Fruit fly (Drosophila melanogaster) whole organism, pupa: ENCODE data around the gene CG15563.
A peak's percentile ranks its signal among the peaks of the same experiment; 100 is the strongest.

Source experiments
- CG10348 ChIP-seq: fragments of 200-800 bp; sonication (Bioruptor generic); IDR thresholded peaks from 2 replicates; pipeline ENCODE4 v1.3.6; 2022; ENCODE audit warnings: missing biosample characterization, missing genetic modification characterization
- CG12605 ChIP-seq: fragments of 200-800 bp; sonication (Bioruptor generic); IDR thresholded peaks from 2 replicates; pipeline ENCODE4 v1.3.6; 2022; ENCODE audit warnings: missing biosample characterization, missing genetic modification characterization
- CG13204 ChIP-seq: fragments of 200-800 bp; sonication (Bioruptor generic); optimal IDR thresholded peaks from 2 replicates; lab custom pipeline; 2018; ENCODE audit warnings: missing biosample characterization, mild to moderate bottlenecking, missing genetic modification characterization, moderate library complexity
- CG14655 ChIP-seq: fragments of 200-800 bp; sonication (Bioruptor generic); optimal IDR thresholded peaks from 3 replicates; lab custom pipeline; 2017; ENCODE audit warnings: mild to moderate bottlenecking, missing biosample characterization, missing genetic modification reagents, missing genetic modification characterization
- CG15710 ChIP-seq: fragments of 200-800 bp; sonication (Bioruptor generic); optimal IDR thresholded peaks from 2 replicates; lab custom pipeline; 2018; ENCODE audit warnings: missing biosample characterization, mild to moderate bottlenecking, missing genetic modification characterization, moderate library complexity
- CG17806 ChIP-seq: fragments of 200-800 bp; sonication (Bioruptor generic); optimal IDR thresholded peaks from 2 replicates; lab custom pipeline; 2018; ENCODE audit warnings: missing biosample characterization, mild to moderate bottlenecking, missing genetic modification characterization, moderate library complexity
- CG32121 ChIP-seq: fragments of 200-800 bp; sonication (Bioruptor generic); IDR thresholded peaks from 2 replicates; pipeline ENCODE4 v1.3.6; 2022; ENCODE audit warnings: missing biosample characterization, missing genetic modification characterization
- CG34367 ChIP-seq: fragments of 200-800 bp; sonication (Bioruptor generic); optimal IDR thresholded peaks from 2 replicates; lab custom pipeline; 2018; ENCODE audit warnings: missing biosample characterization, mild to moderate bottlenecking, missing genetic modification characterization
- CG4496 ChIP-seq: fragments of 200-800 bp; sonication (Bioruptor generic); IDR thresholded peaks from 3 replicates; pipeline ENCODE4 v1.3.6; 2022; ENCODE audit warnings: missing biosample characterization, missing genetic modification characterization
- CG8159 ChIP-seq: fragments of 200-800 bp; sonication (Bioruptor generic); optimal IDR thresholded peaks from 3 replicates; lab custom pipeline; 2018; ENCODE audit warnings: missing biosample characterization, mild to moderate bottlenecking, missing genetic modification characterization, moderate library complexity
- CG8301 ChIP-seq: fragments of 200-800 bp; sonication (Bioruptor generic); optimal IDR thresholded peaks from 2 replicates; lab custom pipeline; 2018; ENCODE audit warnings: missing biosample characterization, mild to moderate bottlenecking, missing genetic modification characterization
- CG9948 ChIP-seq: fragments of 200-800 bp; sonication (Bioruptor generic); optimal IDR thresholded peaks from 2 replicates; lab custom pipeline; 2018; ENCODE audit warnings: missing biosample characterization, mild to moderate bottlenecking, missing genetic modification characterization, moderate library complexity
- D1 ChIP-seq: fragments of 200-800 bp; sonication (Bioruptor generic); optimal IDR thresholded peaks from 2 replicates; lab custom pipeline; 2018; ENCODE audit warnings: missing biosample characterization, mild to moderate bottlenecking, missing genetic modification characterization, moderate library complexity
- EcR ChIP-seq: fragments of 200-800 bp; sonication (Bioruptor generic); optimal IDR thresholded peaks from 3 replicates; lab custom pipeline; 2019; ENCODE audit warnings: missing biosample characterization, missing genetic modification characterization, mild to moderate bottlenecking, moderate library complexity, missing genetic modification reagents
- Ets98B ChIP-seq: fragments of 200-800 bp; sonication (Bioruptor generic); IDR thresholded peaks from 2 replicates; pipeline ENCODE4 v1.3.6; 2022; ENCODE audit warnings: missing biosample characterization, missing genetic modification characterization
- Pif1A ChIP-seq: fragments of 200-800 bp; sonication (Bioruptor generic); optimal IDR thresholded peaks from 3 replicates; lab custom pipeline; 2016; ENCODE audit warnings: missing biosample characterization, missing genetic modification characterization
- Pif1B ChIP-seq: fragments of 200-800 bp; sonication (Bioruptor generic); optimal IDR thresholded peaks from 3 replicates; lab custom pipeline; 2016; ENCODE audit warnings: missing biosample characterization, missing genetic modification characterization
- Snoo ChIP-seq: fragments of 200-800 bp; sonication (Bioruptor generic); optimal IDR thresholded peaks from 3 replicates; lab custom pipeline; 2017; ENCODE audit warnings: missing biosample characterization, mild to moderate bottlenecking, missing genetic modification characterization, inconsistent platforms
- fd96Ca ChIP-seq: fragments of 200-800 bp; sonication (Bioruptor generic); IDR thresholded peaks from 3 replicates; pipeline ENCODE4 v1.3.6; 2022; ENCODE audit warnings: missing biosample characterization, missing genetic modification characterization
- gl ChIP-seq: fragments of 200-800 bp; sonication (Bioruptor generic); optimal IDR thresholded peaks from 2 replicates; lab custom pipeline; 2018; ENCODE audit warnings: missing biosample characterization, mild to moderate bottlenecking, missing genetic modification characterization
- rn ChIP-seq: fragments of 200-800 bp; sonication (Bioruptor generic); IDR thresholded peaks from 2 replicates; pipeline ENCODE4 v1.3.6; 2022; ENCODE audit warnings: missing biosample characterization, missing genetic modification characterization

The CG15563 gene

DNA sequence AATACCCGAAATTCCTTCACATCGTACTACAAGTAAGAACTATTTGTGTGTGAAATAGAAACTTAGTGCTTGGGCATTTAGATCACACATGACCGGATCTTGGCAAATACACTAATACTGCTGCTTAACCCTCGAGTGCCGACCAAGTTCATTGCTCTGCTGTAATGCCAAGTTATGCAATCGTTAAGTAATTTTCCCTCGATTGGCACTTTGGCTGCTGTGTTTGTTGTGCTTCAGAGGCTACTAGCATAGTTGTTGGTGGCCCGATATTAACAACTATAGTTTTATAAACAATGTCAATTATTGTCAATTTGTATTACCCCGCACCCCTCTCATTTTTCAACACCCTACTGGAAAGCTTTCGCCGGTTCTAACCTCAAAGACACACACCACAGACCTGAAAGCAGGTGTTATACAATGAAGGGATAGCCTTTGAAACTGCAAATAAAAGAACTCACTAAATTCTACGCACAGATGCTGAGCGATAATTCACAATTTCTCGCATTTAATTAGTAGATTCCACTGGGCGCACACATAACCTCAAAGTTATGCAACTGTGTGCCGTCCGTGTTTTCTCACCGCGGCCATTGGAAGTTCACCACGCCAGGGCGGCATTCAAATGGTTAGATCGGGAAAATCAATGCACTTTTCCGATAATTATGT is 13.8 kb downstream of the CG15563 start:
- peak; percentile 85 for TF ChIP-seq EcR (GFP tag; lab: Kevin White, UChicago)
- TF ChIP-seq D1, result no peak
- no peak for TF ChIP-seq CG15710
- TF ChIP-seq CG14655 (GFP tag; lab: Kevin White, UChicago), result no peak
- TF ChIP-seq fd96Ca (GFP tag; lab: Robert Waterston, UW), result no peak
- TF ChIP-seq, all 21 proteins: peak for 1

DNA sequence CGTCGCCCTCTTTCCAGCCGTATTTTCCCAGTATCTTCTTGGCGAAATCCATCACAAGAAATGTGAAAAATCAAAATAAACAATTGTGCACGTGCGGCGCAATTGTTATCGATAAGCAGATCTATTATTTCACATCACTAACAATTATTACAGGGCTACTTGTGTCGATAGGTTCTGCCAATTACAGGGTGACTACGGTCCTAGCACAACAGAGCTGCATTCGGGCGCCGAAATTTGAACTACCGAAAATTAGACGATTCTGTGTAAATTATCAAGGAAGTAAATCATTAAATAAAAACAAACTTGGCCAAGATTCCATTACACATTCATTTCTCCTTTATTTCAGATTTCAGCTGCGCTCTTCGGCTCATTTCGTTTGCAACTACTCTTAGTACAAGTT is 16.3 kb downstream of the CG15563 start, which contains the start of gene CG15561:
CG15561 (minus strand) TSS at position 113 of the 400 bp plus-strand sequence.
- TF ChIP-seq gl (tag; lab: Kevin White, UChicago), result no peak

DNA sequence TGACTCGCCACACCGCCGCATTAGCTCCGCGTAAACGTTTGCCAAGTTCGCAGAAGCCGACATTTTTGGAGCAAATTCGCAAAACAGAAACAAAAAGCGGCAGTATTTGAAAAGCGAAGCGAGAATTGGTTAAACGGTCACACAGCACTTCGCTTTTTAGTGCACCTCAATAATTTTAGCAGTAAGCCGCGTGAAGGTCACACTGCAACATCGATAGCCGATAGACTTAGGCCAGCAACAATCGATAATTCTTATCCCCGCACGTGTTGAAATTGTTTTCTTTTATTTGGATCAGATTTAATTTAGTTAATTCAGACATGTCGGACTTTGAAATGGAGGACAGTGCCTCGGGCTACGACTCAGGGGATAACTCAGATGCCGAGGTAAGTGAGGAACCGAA is 18.9 kb downstream of the CG15563 start, which contains the start of the genes Zwilch and CG1542:
Zwilch (minus strand) TSS at position 150 of the 400 bp plus-strand sequence.
CG1542 (plus strand) TSS at position 232 of the 400 bp plus-strand sequence.
- TF ChIP-seq Pif1B (no peak), EcR (GFP tag; lab: Kevin White, UChicago) (no peak), Ets98B (no peak), CG13204 (no peak), CG32121 (GFP tag; lab: Robert Waterston, UW) (no peak), D1 (no peak), rn (no peak), fd96Ca (GFP tag; lab: Robert Waterston, UW) (no peak), CG8159 (tag; lab: Kevin White, UChicago) (no peak), CG8301 (tag; lab: Kevin White, UChicago) (no peak), CG10348 (GFP tag; lab: Robert Waterston, UW) (no peak), CG15710 (no peak), Pif1A (GFP tag; lab: Kevin White, UChicago) (no peak), CG4496 (GFP tag; lab: Robert Waterston, UW) (no peak), CG9948 (tag; lab: Kevin White, UChicago) (no peak), CG34367 (tag; lab: Kevin White, UChicago) (no peak), CG17806 (tag; lab: Kevin White, UChicago) (no peak), gl (tag; lab: Kevin White, UChicago) (no peak)

DNA sequence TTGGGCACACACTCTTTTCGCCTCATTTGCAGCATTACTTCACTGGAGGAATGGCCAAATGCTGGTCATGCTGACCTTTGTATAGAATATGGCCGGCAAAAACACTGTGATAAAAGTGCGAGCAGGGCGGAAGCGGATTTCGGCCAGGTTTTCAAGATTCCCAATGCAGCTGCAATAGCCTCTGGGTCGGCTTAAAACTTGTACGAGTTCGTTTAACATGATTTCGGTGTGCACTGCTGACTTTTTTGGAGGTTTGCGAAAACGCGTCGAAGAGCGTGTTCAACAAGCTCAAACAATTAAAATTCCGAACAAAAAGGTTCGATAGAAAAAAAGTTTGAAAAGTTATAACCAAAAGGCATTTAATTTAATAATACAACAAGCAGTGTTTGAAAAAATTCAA is 21.5 kb downstream of the CG15563 start, which contains the start of gene chp:
chp (minus strand) TSS at position 101 of the 400 bp plus-strand sequence.
- no peak for TF ChIP-seq CG12605 (GFP tag; lab: Robert Waterston, UW)
- TF ChIP-seq CG10348 (GFP tag; lab: Robert Waterston, UW), result no peak
- TF ChIP-seq CG15710, result no peak
- no peak for TF ChIP-seq Pif1A (GFP tag; lab: Kevin White, UChicago)
- no peak for TF ChIP-seq Ets98B
- TF ChIP-seq CG13204, result no peak
- no peak for TF ChIP-seq CG8159 (tag; lab: Kevin White, UChicago)
- no peak for TF ChIP-seq CG32121 (GFP tag; lab: Robert Waterston, UW)
- no peak for TF ChIP-seq CG34367 (tag; lab: Kevin White, UChicago)
- no peak for TF ChIP-seq Pif1B
- no peak for TF ChIP-seq EcR (GFP tag; lab: Kevin White, UChicago)
- TF ChIP-seq, all 21 proteins: peak for 0

DNA sequence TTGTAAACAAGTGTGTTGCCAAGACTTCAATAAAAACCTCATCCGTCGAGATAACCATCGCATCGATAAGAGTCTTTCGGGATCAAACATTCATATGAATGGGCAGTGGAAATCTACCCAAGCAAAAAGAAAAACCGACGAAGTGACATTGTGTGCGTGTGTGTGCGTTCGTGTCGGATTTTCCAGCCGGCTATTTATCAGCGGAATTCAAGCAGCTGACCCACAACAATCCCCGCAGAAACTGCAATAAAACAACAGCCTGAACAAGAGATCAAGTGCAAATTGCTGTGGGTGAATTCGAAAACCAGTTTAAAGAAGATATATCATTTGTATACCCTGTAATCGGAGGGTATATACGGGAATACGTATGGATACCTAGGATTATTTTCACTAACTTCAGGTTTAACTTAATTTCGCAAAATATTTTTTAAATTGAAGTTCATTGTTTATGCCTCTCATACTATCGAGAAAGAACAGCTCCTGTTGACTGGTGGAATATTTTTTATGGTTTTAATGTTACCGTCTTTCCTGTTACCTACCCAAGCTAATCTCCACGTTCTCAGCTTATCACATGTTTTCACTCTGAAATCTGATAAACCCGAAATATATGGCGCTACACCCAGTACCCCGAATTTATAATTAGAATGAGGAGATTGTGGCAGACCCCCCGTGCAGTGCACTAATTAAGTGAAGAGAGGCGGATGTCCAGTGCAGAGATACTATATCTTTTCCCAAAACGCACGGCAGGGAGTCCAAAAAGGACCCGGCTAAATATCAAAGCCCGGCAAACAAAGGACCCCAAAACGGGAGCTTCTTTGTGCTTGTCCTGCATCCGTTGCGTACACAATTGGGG is 34.8 kb downstream of the CG15563 start:
- TF ChIP-seq Pif1A (GFP tag; lab: Kevin White, UChicago) (peak; percentile 2), CG14655 (GFP tag; lab: Kevin White, UChicago) (peak; percentile 9), fd96Ca (GFP tag; lab: Robert Waterston, UW) (no peak), CG8159 (tag; lab: Kevin White, UChicago) (no peak), gl (tag; lab: Kevin White, UChicago) (no peak), CG4496 (GFP tag; lab: Robert Waterston, UW) (0 out of 3 replicates have a peak, but pooled peaks have one; percentile 33)

DNA sequence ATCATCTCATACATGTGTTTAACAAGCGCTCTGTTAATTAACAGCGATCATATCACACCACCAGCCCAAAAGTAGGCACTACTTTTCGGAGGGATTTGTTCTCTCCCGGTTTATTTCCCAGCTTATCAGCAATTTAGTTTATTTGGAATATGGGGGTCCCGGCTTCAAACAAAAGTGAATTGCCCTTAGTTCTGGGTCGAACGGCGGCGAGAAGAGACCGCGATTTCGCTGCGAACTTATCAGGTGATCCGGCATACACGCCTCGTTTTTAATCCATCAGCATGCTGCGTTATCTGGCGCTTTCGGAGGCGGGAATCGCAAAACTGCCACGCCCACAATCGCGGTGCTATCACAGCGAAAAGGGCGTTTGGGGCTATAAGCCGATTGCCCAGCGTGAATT is 35.4 kb downstream of the CG15563 start, which contains the start of gene CG1544:
CG1544 (plus strand) TSS at position 186 of the 400 bp plus-strand sequence.
- no peak for TF ChIP-seq CG4496 (GFP tag; lab: Robert Waterston, UW)
- no peak for TF ChIP-seq CG15710
- TF ChIP-seq CG8301 (tag; lab: Kevin White, UChicago), result no peak
- no peak for TF ChIP-seq CG34367 (tag; lab: Kevin White, UChicago)
- no peak for TF ChIP-seq gl (tag; lab: Kevin White, UChicago)
- no peak for TF ChIP-seq CG32121 (GFP tag; lab: Robert Waterston, UW)
- no peak for TF ChIP-seq CG9948 (tag; lab: Kevin White, UChicago)
- no peak for TF ChIP-seq CG10348 (GFP tag; lab: Robert Waterston, UW)
- no peak for TF ChIP-seq Pif1B
- TF ChIP-seq CG14655 (GFP tag; lab: Kevin White, UChicago), result no peak
- no peak for TF ChIP-seq Snoo (tag; lab: Kevin White, UChicago)
- TF ChIP-seq CG17806 (tag; lab: Kevin White, UChicago), result no peak
- TF ChIP-seq fd96Ca (GFP tag; lab: Robert Waterston, UW), result 0 out of 3 replicates have a peak, but pooled peaks have one; percentile 20
- peak; percentile 40 for TF ChIP-seq EcR (GFP tag; lab: Kevin White, UChicago)
- TF ChIP-seq D1, result no peak
- no peak for TF ChIP-seq rn
- TF ChIP-seq Pif1A (GFP tag; lab: Kevin White, UChicago), result no peak
- TF ChIP-seq, all 21 proteins: peak for 2
